Worm (Caenorhabditis elegans): Measurements from ENCODE around the gene srbc-43.

Gene srbc-43

DNA sequence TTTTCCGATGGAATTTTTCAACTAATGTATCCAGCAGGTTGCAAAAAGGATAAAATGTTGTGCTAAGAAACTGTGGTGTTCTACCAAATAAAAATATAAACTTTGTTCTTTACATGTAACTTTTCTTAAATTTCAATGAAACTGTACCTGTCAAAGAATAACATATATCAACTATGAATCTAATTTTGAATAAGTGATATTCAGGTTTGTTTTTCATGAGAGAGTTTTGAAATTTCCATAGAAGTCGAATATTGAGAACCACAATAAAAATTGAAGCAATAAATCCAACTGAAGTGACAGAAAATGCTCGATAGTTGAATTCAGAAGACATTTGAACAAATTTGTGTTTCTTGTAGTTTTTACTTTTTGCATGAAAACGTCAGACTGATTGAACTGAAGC, at the start of gene srbc-43:
TSS of gene srbc-43 (minus strand) at position 331 of the 400 bp plus-strand sequence.
- TF ChIP-seq ztf-4 (tag; optimal IDR thresholded peaks at IDR 0.05) (no peak), snpc-4 (tag; optimal IDR thresholded peaks at IDR 0.05) (no peak)

DNA sequence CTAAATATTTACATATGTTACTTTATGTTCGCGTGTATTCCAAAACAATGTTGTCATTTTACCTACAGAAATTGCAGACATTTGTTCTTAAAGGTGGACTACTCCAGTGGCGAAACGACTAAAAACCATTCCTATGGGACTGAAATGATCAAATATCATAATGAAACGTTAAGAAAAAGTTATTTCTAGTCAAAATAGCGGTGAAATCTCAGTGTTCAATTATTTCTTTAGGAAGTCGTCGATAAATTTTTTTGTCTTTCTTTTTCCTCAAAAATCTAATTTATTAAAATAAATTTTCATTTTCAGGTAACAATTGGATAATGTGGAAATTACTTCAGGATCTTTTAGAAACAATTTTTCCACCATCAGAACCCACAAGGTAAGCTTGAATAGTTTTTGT, 45.1 kb upstream of the srbc-43 start, which contains the start of gene C44H9.4:
TSS of gene C44H9.4 (plus strand) at position 301 of the 400 bp plus-strand sequence.
- no peak for TF ChIP-seq mab-5 (tag; optimal IDR thresholded peaks at IDR 0.05)
- no peak for TF ChIP-seq elt-1 (tag; optimal IDR thresholded peaks at IDR 0.05)
- no peak for TF ChIP-seq Y55F3AM.14 (GFP tag; optimal IDR thresholded peaks at IDR 0.05)
- no peak for TF ChIP-seq sma-9 (GFP tag; optimal IDR thresholded peaks at IDR 0.05)
- no peak for TF ChIP-seq sma-9 (tag; optimal IDR thresholded peaks at IDR 0.05)
- no peak for TF ChIP-seq nhr-11 (tag; optimal IDR thresholded peaks at IDR 0.05)
- TF ChIP-seq alr-1 (tag; optimal IDR thresholded peaks at IDR 0.05), result no peak
- TF ChIP-seq sem-4 (tag; optimal IDR thresholded peaks at IDR 0.05), result no peak
- TF ChIP-seq nhr-6 (tag; optimal IDR thresholded peaks at IDR 0.05), result no peak
- TF ChIP-seq C34F6.9 (tag; optimal IDR thresholded peaks at IDR 0.05), result no peak

DNA sequence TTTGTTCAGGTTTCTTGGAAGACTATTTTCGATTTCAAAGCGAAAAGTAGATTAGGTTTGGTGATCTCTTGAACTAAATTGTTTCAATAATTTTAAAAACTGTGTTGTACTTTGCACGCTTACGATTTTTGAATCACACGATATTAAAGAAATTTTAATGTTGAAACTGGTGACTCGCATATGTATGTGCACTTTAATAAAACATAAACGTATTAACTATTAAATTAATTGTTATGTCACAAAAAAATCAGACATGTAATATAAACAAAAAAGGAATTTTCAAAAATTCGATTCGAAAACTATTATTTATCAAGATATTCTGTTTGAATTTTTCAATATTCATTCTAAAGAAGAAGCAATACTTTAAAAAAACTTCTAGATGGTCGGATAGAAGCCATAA, 36.9 kb upstream of the srbc-43 start, which contains the start of gene ugt-15:
TSS of gene ugt-15 (plus strand) at position 301 of the 400 bp plus-strand sequence.
- TF ChIP-seq elt-1 (tag; optimal IDR thresholded peaks at IDR 0.05) (no peak), unc-62 (GFP tag; optimal IDR thresholded peaks at IDR 0.05) (no peak), nhr-237 (tag; optimal IDR thresholded peaks at IDR 0.05) (no peak), nhr-25 (tag; optimal IDR thresholded peaks at IDR 0.05) (no peak), mdl-1 (tag; optimal IDR thresholded peaks at IDR 0.05) (no peak), nhr-6 (tag; optimal IDR thresholded peaks at IDR 0.05) (no peak), sma-9 (GFP tag; optimal IDR thresholded peaks at IDR 0.05) (no peak), sma-9 (tag; optimal IDR thresholded peaks at IDR 0.05) (no peak), mbf-1 (tag; optimal IDR thresholded peaks at IDR 0.05) (no peak), alr-1 (tag; optimal IDR thresholded peaks at IDR 0.05) (no peak), sem-4 (tag; optimal IDR thresholded peaks at IDR 0.05) (no peak)

DNA sequence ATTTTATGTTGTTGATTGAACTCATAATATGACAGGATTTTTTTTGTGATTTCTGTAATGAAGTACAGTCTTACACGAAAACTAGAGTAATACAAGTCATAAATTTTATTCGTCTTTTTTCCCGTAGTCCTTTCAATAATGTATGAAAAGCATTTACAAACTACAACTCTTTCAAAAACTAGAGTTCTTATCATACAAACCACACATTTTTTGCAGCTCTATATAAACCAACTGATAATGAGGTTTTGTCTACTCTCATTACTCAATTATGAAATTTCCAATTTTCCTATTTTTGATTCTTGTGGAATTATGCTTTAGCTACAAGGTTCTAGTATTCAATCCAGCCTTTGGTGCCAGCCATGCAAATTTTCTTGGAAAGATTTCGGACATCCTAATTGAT, 34.5 kb upstream of the srbc-43 start, which contains the start of gene ugt-16:
TSS of gene ugt-16 (plus strand) at position 248 of the 400 bp plus-strand sequence.
- no peak for TF ChIP-seq snpc-4 (tag; optimal IDR thresholded peaks at IDR 0.05)
- no peak for TF ChIP-seq skn-1 (tag; optimal IDR thresholded peaks at IDR 0.05)
- no peak for TF ChIP-seq R02D3.7 (tag; optimal IDR thresholded peaks at IDR 0.05)
- TF ChIP-seq fos-1 (tag; optimal IDR thresholded peaks at IDR 0.05), result peak; percentile 52
- TF ChIP-seq nhr-129 (tag; optimal IDR thresholded peaks at IDR 0.05), result no peak
- TF ChIP-seq ztf-11 (tag; optimal IDR thresholded peaks at IDR 0.05), result no peak
- peak; percentile 15 for TF ChIP-seq sma-9 (GFP tag; optimal IDR thresholded peaks at IDR 0.05)
- no peak for TF ChIP-seq sma-9 (tag; optimal IDR thresholded peaks at IDR 0.05)
- TF ChIP-seq aly-2 (tag; optimal IDR thresholded peaks at IDR 0.05), result no peak
- TF ChIP-seq unc-39 (tag; optimal IDR thresholded peaks at IDR 0.05), result no peak
- TF ChIP-seq mab-5 (tag; optimal IDR thresholded peaks at IDR 0.05), result no peak
- peak; percentile 5 for TF ChIP-seq gmeb-1 (tag; optimal IDR thresholded peaks at IDR 0.05)

DNA sequence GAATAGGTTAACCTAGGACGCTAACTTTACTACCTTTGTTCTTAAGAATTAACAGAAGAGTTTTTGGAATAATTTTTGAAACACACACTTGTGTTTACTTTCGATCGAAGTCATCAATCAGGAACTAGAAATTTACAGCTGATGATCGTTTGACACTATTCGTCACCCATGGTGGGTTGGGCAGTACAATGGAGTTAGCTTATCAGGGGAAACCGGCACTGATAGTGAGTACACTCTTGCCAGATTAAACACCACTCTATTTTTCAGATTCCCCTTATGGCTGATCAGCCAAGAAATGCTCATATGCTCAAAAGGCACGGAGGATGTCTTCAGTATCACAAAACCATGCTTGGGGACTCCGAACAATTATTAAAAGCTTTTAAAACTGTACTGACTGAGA, 31.7 kb upstream of the srbc-43 start:
- peak; percentile 68 for TF ChIP-seq fos-1 (tag; optimal IDR thresholded peaks at IDR 0.05)
- TF ChIP-seq egl-27 (tag; optimal IDR thresholded peaks at IDR 0.05), result no peak
- no peak for TF ChIP-seq lsy-2 (tag; optimal IDR thresholded peaks at IDR 0.05)
- no peak for TF ChIP-seq mbf-1 (tag; optimal IDR thresholded peaks at IDR 0.05)
- TF ChIP-seq lin-39 (tag; optimal IDR thresholded peaks at IDR 0.05), result no peak

DNA sequence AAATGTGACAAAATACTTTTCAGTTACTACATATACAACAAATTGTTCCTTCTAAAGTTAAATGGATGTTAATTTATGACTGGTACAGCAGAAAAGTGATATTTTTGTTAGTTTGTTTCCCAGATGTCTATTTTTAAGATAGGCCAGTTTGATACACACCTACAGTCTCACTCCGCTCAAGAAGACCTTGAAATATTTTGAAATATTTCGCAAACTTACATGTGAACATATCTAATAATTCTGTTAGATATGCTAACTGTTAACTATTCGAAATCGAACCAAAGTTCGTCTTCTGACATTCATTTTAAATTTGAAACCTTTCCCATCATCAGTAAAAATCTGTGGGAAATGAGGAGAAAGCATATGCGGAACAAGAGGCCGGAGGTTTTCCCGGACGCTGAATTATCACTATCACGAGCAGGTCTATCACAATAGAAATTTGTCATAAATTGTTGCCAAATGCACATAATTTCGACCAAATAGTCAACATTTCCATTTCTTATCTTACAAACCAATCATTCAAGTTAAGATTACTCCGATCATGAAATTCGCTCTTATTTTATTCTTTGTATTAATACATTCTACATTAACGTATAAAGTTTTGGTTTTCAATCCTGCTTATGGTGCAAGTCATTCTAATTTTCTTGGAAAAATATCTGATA, 29.6 kb upstream of the srbc-43 start, which contains the start of the genes ZC443.4 and ugt-18:
TSS of gene ZC443.4 (minus strand) at position 95 of the 662 bp plus-strand sequence.
TSS of gene ugt-18 (plus strand) at position 469 of the 662 bp plus-strand sequence.
- TF ChIP-seq lin-11 (tag; optimal IDR thresholded peaks at IDR 0.05) (no peak), C34F6.9 (tag; optimal IDR thresholded peaks at IDR 0.05) (no peak), nhr-129 (tag; optimal IDR thresholded peaks at IDR 0.05) (peak; percentile 57), ceh-16 (tag; optimal IDR thresholded peaks at IDR 0.05) (no peak), zag-1 (tag; optimal IDR thresholded peaks at IDR 0.05) (no peak), lin-13 (GFP tag; optimal IDR thresholded peaks at IDR 0.05) (no peak), crh-2 (tag; optimal IDR thresholded peaks at IDR 0.05) (no peak), fos-1 (tag; optimal IDR thresholded peaks at IDR 0.05) (peak; percentile 54)
